Worm (Caenorhabditis elegans) whole organism, midembryonic: ENCODE data around the gene T02C12.5.

Experiments used
- T22C8.4 ChIP-seq: fragments of 200-800 bp; sonication (Bioruptor generic); IDR thresholded peaks from 2 replicates; pipeline ENCODE4 v1.3.6; 2022; ENCODE audit warnings: missing genetic modification characterization, missing compliant biosample characterization
- cog-1 ChIP-seq: sonication (generic microtip); optimal IDR thresholded peaks from 2 replicates; lab custom pipeline; 2016; ENCODE audit warnings: missing genetic modification characterization, missing compliant biosample characterization
- flt-1 ChIP-seq: fragments of 200-800 bp; sonication (Bioruptor generic); IDR thresholded peaks from 2 replicates; pipeline ENCODE4 v1.3.6; 2022; ENCODE audit warnings: missing genetic modification characterization, missing compliant biosample characterization
- klf-2 ChIP-seq: fragments of 200-800 bp; sonication (Bioruptor generic); conservative IDR thresholded peaks from 2 replicates; pipeline ENCODE4 v1.3.6; 2022; ENCODE audit warnings: missing genetic modification reagents, missing genetic modification characterization, missing compliant biosample characterization
- med-1 ChIP-seq: sonication (generic microtip); optimal IDR thresholded peaks from 2 replicates; lab custom pipeline; 2017; ENCODE audit warnings: missing genetic modification characterization, mild to moderate bottlenecking, missing compliant biosample characterization, antibody characterized with exemption, missing genetic modification reagents; ENCODE audit not compliant: insufficient read depth
- ref-1 ChIP-seq: fragments of 200-800 bp; sonication (Bioruptor generic); conservative IDR thresholded peaks from 2 replicates; pipeline ENCODE4 v1.3.6; 2022; ENCODE audit warnings: missing genetic modification reagents, missing genetic modification characterization, missing compliant biosample characterization
- tab-1 ChIP-seq: fragments of 200-800 bp; sonication (Bioruptor generic); IDR thresholded peaks from 2 replicates; pipeline ENCODE4 v1.3.6; 2022; ENCODE audit warnings: missing genetic modification characterization, missing compliant biosample characterization
- ztf-23 ChIP-seq: fragments of 200-800 bp; sonication (Bioruptor generic); IDR thresholded peaks from 2 replicates; pipeline ENCODE4 v1.3.6; 2022; ENCODE audit warnings: missing genetic modification reagents, missing genetic modification characterization, missing compliant biosample characterization
- ztf-29 ChIP-seq: fragments of 200-800 bp; sonication (Bioruptor generic); IDR thresholded peaks from 2 replicates; pipeline ENCODE4 v1.3.6; 2022; ENCODE audit warnings: missing genetic modification reagents, missing genetic modification characterization, missing compliant biosample characterization

DNA sequence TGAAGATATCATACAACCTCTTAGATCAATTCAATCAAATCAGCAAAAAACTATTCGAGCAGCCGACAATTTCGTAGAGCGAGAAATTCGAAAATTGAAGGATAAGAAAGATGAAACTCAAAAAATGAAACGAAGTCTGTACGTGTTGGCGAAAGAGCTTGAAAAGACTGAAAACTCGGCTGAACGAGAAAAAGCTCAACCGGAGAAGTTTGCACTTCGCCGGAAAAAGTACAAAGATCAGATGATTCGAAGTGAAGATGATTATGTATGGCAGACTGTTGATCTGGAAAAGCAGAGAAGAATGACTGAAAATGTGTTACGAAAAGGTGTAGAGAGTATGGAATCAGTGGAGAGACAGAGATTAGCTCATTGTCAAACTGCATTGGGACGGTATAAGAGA lies 14.9 kb downstream of the T02C12.5 start:
- no peak for TF ChIP-seq ztf-29 (GFP tag; lab: Robert Waterston, UW)
- TF ChIP-seq T22C8.4 (GFP tag; lab: Robert Waterston, UW) = no peak
- TF ChIP-seq med-1 (GFP tag; lab: Kevin White, UChicago) = no peak
- no peak for TF ChIP-seq tab-1
- no peak for TF ChIP-seq flt-1 (GFP tag; lab: Robert Waterston, UW)
- no peak for TF ChIP-seq cog-1 (tag; lab: Kevin White, UChicago)
- no peak for TF ChIP-seq klf-2 (GFP tag; lab: Robert Waterston, UW)
- no peak for TF ChIP-seq ztf-23
- TF ChIP-seq ref-1 (GFP tag; lab: Robert Waterston, UW) = no peak
